Worm (Caenorhabditis elegans): ENCODE results near the gene cest-28.

DNA sequence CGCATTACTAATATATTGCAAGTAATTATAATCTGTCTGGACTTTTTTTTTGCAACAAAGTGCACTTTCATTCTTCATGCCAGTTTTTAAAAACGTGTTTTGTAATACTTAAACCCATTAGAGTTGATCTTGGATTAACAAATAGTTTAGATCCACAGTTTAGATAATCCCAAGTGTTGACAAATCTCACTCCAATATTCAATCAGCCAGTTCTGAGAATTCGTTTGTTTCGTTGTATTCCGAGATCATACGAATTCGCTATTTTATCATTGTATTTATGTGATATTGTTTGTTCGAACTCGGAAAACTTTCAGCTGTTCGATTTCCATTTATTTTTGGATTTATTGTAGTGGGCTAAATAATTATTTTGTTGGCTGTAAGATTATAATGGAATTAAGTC, 23.8 kb upstream of the cest-28 start:
- TF ChIP-seq ceh-8 (GFP tag; optimal IDR thresholded peaks at IDR 0.05) (no peak), unc-62 (GFP tag; optimal IDR thresholded peaks at IDR 0.05) (no peak)
